Fruit fly (Drosophila melanogaster) whole organism, adult: Measurements from ENCODE around the gene Rbcn-3B.

Experiments
- CG11617 ChIP-seq: fragments of 200-800 bp; sonication (Bioruptor generic); optimal IDR thresholded peaks from 2 replicates; lab custom pipeline; 2017; ENCODE audit warnings: mild to moderate bottlenecking, missing biosample characterization, missing genetic modification reagents, missing genetic modification characterization
- CG12768 ChIP-seq: fragments of 200-800 bp; sonication (Bioruptor generic); optimal IDR thresholded peaks from 2 replicates; lab custom pipeline; 2017; ENCODE audit warnings: missing biosample characterization, missing genetic modification characterization, mild to moderate bottlenecking, moderate library complexity, missing genetic modification reagents
- CG14711 ChIP-seq: fragments of 200-800 bp; sonication (Bioruptor generic); optimal IDR thresholded peaks from 2 replicates; lab custom pipeline; 2018; ENCODE audit warnings: missing biosample characterization, mild to moderate bottlenecking, missing genetic modification characterization, moderate library complexity
- CG1620 ChIP-seq: fragments of 200-800 bp; sonication (Bioruptor generic); optimal IDR thresholded peaks from 2 replicates; lab custom pipeline; 2016; ENCODE audit warnings: missing biosample characterization, missing genetic modification characterization
- CG33017 ChIP-seq: fragments of 200-800 bp; sonication (Bioruptor generic); optimal IDR thresholded peaks from 2 replicates; lab custom pipeline; 2018; ENCODE audit warnings: missing biosample characterization, mild to moderate bottlenecking, missing genetic modification characterization, moderate library complexity
- CG5204 ChIP-seq: fragments of 200-800 bp; sonication (Bioruptor generic); optimal IDR thresholded peaks from 2 replicates; lab custom pipeline; 2016; ENCODE audit warnings: missing biosample characterization, missing genetic modification characterization
- CG7045 ChIP-seq: fragments of 200-800 bp; sonication (Bioruptor generic); optimal IDR thresholded peaks from 2 replicates; lab custom pipeline; 2017; ENCODE audit warnings: missing biosample characterization, mild to moderate bottlenecking, missing genetic modification characterization
- CG7101 ChIP-seq: fragments of 200-800 bp; sonication (Bioruptor generic); optimal IDR thresholded peaks from 2 replicates; lab custom pipeline; 2018; ENCODE audit warnings: missing biosample characterization, mild to moderate bottlenecking, missing genetic modification characterization, moderate library complexity
- Clk ChIP-seq: fragments of 200-800 bp; sonication (Bioruptor generic); optimal IDR thresholded peaks from 2 replicates; lab custom pipeline; 2017; ENCODE audit warnings: missing biosample characterization, missing genetic modification characterization
- Crg-1 ChIP-seq: fragments of 200-800 bp; sonication (Bioruptor generic); optimal IDR thresholded peaks from 2 replicates; lab custom pipeline; 2016; ENCODE audit warnings: missing biosample characterization, missing genetic modification characterization
- Hr96 ChIP-seq: fragments of 200-800 bp; sonication (Bioruptor generic); optimal IDR thresholded peaks from 2 replicates; lab custom pipeline; 2016; ENCODE audit warnings: missing biosample characterization, missing genetic modification characterization
- Mnt ChIP-seq: fragments of 200-800 bp; sonication (Bioruptor generic); optimal IDR thresholded peaks from 2 replicates; lab custom pipeline; 2016; ENCODE audit warnings: missing biosample characterization, mild to moderate bottlenecking, missing genetic modification characterization
- bab1 ChIP-seq: fragments of 200-800 bp; sonication (Bioruptor generic); optimal IDR thresholded peaks from 3 replicates; lab custom pipeline; 2019; ENCODE audit warnings: missing biosample characterization, mild to moderate bottlenecking, missing genetic modification characterization, moderate library complexity
- cic ChIP-seq: fragments of 200-800 bp; sonication (Bioruptor generic); optimal IDR thresholded peaks from 2 replicates; lab custom pipeline; 2017; ENCODE audit warnings: missing biosample characterization, mild to moderate bottlenecking, missing genetic modification characterization, moderate library complexity
- cnc ChIP-seq, 2 experiments: fragments of >200 bp; optimal IDR thresholded peaks; 2 replicates each; lab custom pipeline; 2017
- kay ChIP-seq: fragments of 200-800 bp; sonication (Bioruptor generic); peaks from one replicate; lab custom pipeline; 2016; ENCODE audit warnings: missing biosample characterization, missing genetic modification characterization, borderline replicate concordance
- ovo ChIP-seq: fragments of 200-800 bp; sonication (Bioruptor generic); optimal IDR thresholded peaks from 2 replicates; lab custom pipeline; 2016; ENCODE audit warnings: missing biosample characterization, missing genetic modification characterization
- pad ChIP-seq: fragments of 200-800 bp; sonication (Bioruptor generic); optimal IDR thresholded peaks from 3 replicates; lab custom pipeline; 2017; ENCODE audit warnings: missing biosample characterization, missing genetic modification characterization, mild to moderate bottlenecking, moderate library complexity, missing genetic modification reagents
- tj ChIP-seq: fragments of 200-800 bp; sonication (Bioruptor generic); optimal IDR thresholded peaks from 3 replicates; lab custom pipeline; 2017; ENCODE audit warnings: missing biosample characterization, mild to moderate bottlenecking, missing genetic modification characterization, moderate library complexity
- toe ChIP-seq: fragments of 200-800 bp; sonication (Bioruptor generic); optimal IDR thresholded peaks from 2 replicates; lab custom pipeline; 2016; ENCODE audit warnings: missing biosample characterization, missing genetic modification characterization

Rbcn-3B gene

dm6 chrX:1941669-1942092 is 33.0 kb downstream of the Rbcn-3B start, which contains the start of gene Hr4:
Gene Hr4, plus strand, starts transcription at chrX:1941940.
- no peak for TF ChIP-seq bab1

- TF ChIP-seq bab1 (no peak), CG12768 (GFP tag; lab: Kevin White, UChicago) (no peak), pad (GFP tag; lab: Kevin White, UChicago) (no peak), CG7045 (GFP tag; lab: Kevin White, UChicago) (no peak), CG7101 (no peak), Hr96 (GFP tag; lab: Kevin White, UChicago) (no peak), kay (GFP tag; lab: Kevin White, UChicago) (no peak), CG1620 (no peak), tj (GFP tag; lab: Kevin White, UChicago) (no peak), CG33017 (tag; lab: Kevin White, UChicago) (no peak), Clk (no peak), Mnt (GFP tag; lab: Kevin White, UChicago) (no peak), cnc (optimal IDR thresholded peaks at IDR 0.05; lab: Kevin White, UChicago) (no peak), ovo (GFP tag; lab: Kevin White, UChicago) (no peak), toe (GFP tag; lab: Kevin White, UChicago) (no peak), CG11617 (GFP tag; lab: Kevin White, UChicago) (no peak)
Measured at dm6 chrX:1943337-1944244, 34.9 kb downstream of the Rbcn-3B start.

dm6 chrX:1944245-1945114 is 35.8 kb downstream of the Rbcn-3B start:
- TF ChIP-seq Mnt (GFP tag; lab: Kevin White, UChicago): no peak
- TF ChIP-seq Hr96 (GFP tag; lab: Kevin White, UChicago): no peak
- TF ChIP-seq CG14711 (tag; lab: Kevin White, UChicago): no peak

- TF ChIP-seq Hr96 (GFP tag; lab: Kevin White, UChicago) (no peak), tj (GFP tag; lab: Kevin White, UChicago) (no peak), Mnt (GFP tag; lab: Kevin White, UChicago) (no peak), kay (GFP tag; lab: Kevin White, UChicago) (no peak), toe (GFP tag; lab: Kevin White, UChicago) (no peak), CG7101 (no peak)
Measured at dm6 chrX:1945241-1945640, 36.5 kb downstream of the Rbcn-3B start.

dm6 chrX:1947178-1947872 is 38.6 kb downstream of the Rbcn-3B start:
- peak; percentile 83 for TF ChIP-seq pad (GFP tag; lab: Kevin White, UChicago)
- TF ChIP-seq ovo (GFP tag; lab: Kevin White, UChicago): no peak
- TF ChIP-seq CG7101: peak; percentile 92
- TF ChIP-seq toe (GFP tag; lab: Kevin White, UChicago): no peak
- peak; percentile 75 for TF ChIP-seq CG11617 (GFP tag; lab: Kevin White, UChicago)
- peak; percentile 35 for TF ChIP-seq Mnt (GFP tag; lab: Kevin White, UChicago)
- peak; percentile 85 for TF ChIP-seq tj (GFP tag; lab: Kevin White, UChicago)
- peak; percentile 95 for TF ChIP-seq bab1
- TF ChIP-seq Clk: peak; percentile 45
- TF ChIP-seq CG14711 (tag; lab: Kevin White, UChicago): peak; percentile 91
- TF ChIP-seq kay (GFP tag; lab: Kevin White, UChicago): no peak
- TF ChIP-seq CG7045 (GFP tag; lab: Kevin White, UChicago): peak; percentile 67
- no peak for TF ChIP-seq cnc (optimal IDR thresholded peaks at IDR 0.05; lab: Kevin White, UChicago)
- peak; percentile 83 for TF ChIP-seq CG12768 (GFP tag; lab: Kevin White, UChicago)
- TF ChIP-seq CG5204 (GFP tag; lab: Kevin White, UChicago): peak; percentile 56
- TF ChIP-seq CG33017 (tag; lab: Kevin White, UChicago): peak; percentile 88
- no peak for TF ChIP-seq cic (GFP tag; lab: Kevin White, UChicago)
- TF ChIP-seq Crg-1 (GFP tag; lab: Kevin White, UChicago): peak; percentile 76
- peak; percentile 53 for TF ChIP-seq Hr96 (GFP tag; lab: Kevin White, UChicago)
- TF ChIP-seq CG1620: peak; percentile 74

dm6 chrX:1947900-1948374 is 39.2 kb downstream of the Rbcn-3B start:
- TF ChIP-seq bab1 (no peak), Crg-1 (GFP tag; lab: Kevin White, UChicago) (no peak), kay (GFP tag; lab: Kevin White, UChicago) (peak; percentile 52), CG7101 (no peak), tj (GFP tag; lab: Kevin White, UChicago) (peak; percentile 66), CG7045 (GFP tag; lab: Kevin White, UChicago) (no peak), toe (GFP tag; lab: Kevin White, UChicago) (no peak), pad (GFP tag; lab: Kevin White, UChicago) (no peak)
